Fruit fly (Drosophila melanogaster) whole organism, adult: Measurements from ENCODE around the gene CG14377.
A peak's percentile ranks its signal among the peaks of the same experiment; 100 is the strongest.

ENCODE experiments used
- CG11617 ChIP-seq: fragments of 200-800 bp; sonication (Bioruptor generic); optimal IDR thresholded peaks from 2 replicates; lab custom pipeline; 2017; ENCODE audit warnings: mild to moderate bottlenecking, missing biosample characterization, missing genetic modification reagents, missing genetic modification characterization
- CG12768 ChIP-seq: fragments of 200-800 bp; sonication (Bioruptor generic); optimal IDR thresholded peaks from 2 replicates; lab custom pipeline; 2017; ENCODE audit warnings: missing biosample characterization, missing genetic modification characterization, mild to moderate bottlenecking, moderate library complexity, missing genetic modification reagents
- CG14711 ChIP-seq: fragments of 200-800 bp; sonication (Bioruptor generic); optimal IDR thresholded peaks from 2 replicates; lab custom pipeline; 2018; ENCODE audit warnings: missing biosample characterization, mild to moderate bottlenecking, missing genetic modification characterization, moderate library complexity
- CG1620 ChIP-seq: fragments of 200-800 bp; sonication (Bioruptor generic); optimal IDR thresholded peaks from 2 replicates; lab custom pipeline; 2016; ENCODE audit warnings: missing biosample characterization, missing genetic modification characterization
- CG33017 ChIP-seq: fragments of 200-800 bp; sonication (Bioruptor generic); optimal IDR thresholded peaks from 2 replicates; lab custom pipeline; 2018; ENCODE audit warnings: missing biosample characterization, mild to moderate bottlenecking, missing genetic modification characterization, moderate library complexity
- CG5204 ChIP-seq: fragments of 200-800 bp; sonication (Bioruptor generic); optimal IDR thresholded peaks from 2 replicates; lab custom pipeline; 2016; ENCODE audit warnings: missing biosample characterization, missing genetic modification characterization
- CG7045 ChIP-seq: fragments of 200-800 bp; sonication (Bioruptor generic); optimal IDR thresholded peaks from 2 replicates; lab custom pipeline; 2017; ENCODE audit warnings: missing biosample characterization, mild to moderate bottlenecking, missing genetic modification characterization
- CG7101 ChIP-seq: fragments of 200-800 bp; sonication (Bioruptor generic); optimal IDR thresholded peaks from 2 replicates; lab custom pipeline; 2018; ENCODE audit warnings: missing biosample characterization, mild to moderate bottlenecking, missing genetic modification characterization, moderate library complexity
- Clk ChIP-seq: fragments of 200-800 bp; sonication (Bioruptor generic); optimal IDR thresholded peaks from 2 replicates; lab custom pipeline; 2017; ENCODE audit warnings: missing biosample characterization, missing genetic modification characterization
- Crg-1 ChIP-seq: fragments of 200-800 bp; sonication (Bioruptor generic); optimal IDR thresholded peaks from 2 replicates; lab custom pipeline; 2016; ENCODE audit warnings: missing biosample characterization, missing genetic modification characterization
- Hr96 ChIP-seq: fragments of 200-800 bp; sonication (Bioruptor generic); optimal IDR thresholded peaks from 2 replicates; lab custom pipeline; 2016; ENCODE audit warnings: missing biosample characterization, missing genetic modification characterization
- Mnt ChIP-seq: fragments of 200-800 bp; sonication (Bioruptor generic); optimal IDR thresholded peaks from 2 replicates; lab custom pipeline; 2016; ENCODE audit warnings: missing biosample characterization, mild to moderate bottlenecking, missing genetic modification characterization
- bab1 ChIP-seq: fragments of 200-800 bp; sonication (Bioruptor generic); optimal IDR thresholded peaks from 3 replicates; lab custom pipeline; 2019; ENCODE audit warnings: missing biosample characterization, mild to moderate bottlenecking, missing genetic modification characterization, moderate library complexity
- cic ChIP-seq: fragments of 200-800 bp; sonication (Bioruptor generic); optimal IDR thresholded peaks from 2 replicates; lab custom pipeline; 2017; ENCODE audit warnings: missing biosample characterization, mild to moderate bottlenecking, missing genetic modification characterization, moderate library complexity
- cnc ChIP-seq, 2 experiments: fragments of >200 bp; optimal IDR thresholded peaks; 2 replicates each; lab custom pipeline; 2017
- kay ChIP-seq: fragments of 200-800 bp; sonication (Bioruptor generic); peaks from one replicate; lab custom pipeline; 2016; ENCODE audit warnings: missing biosample characterization, missing genetic modification characterization, borderline replicate concordance
- ovo ChIP-seq: fragments of 200-800 bp; sonication (Bioruptor generic); optimal IDR thresholded peaks from 2 replicates; lab custom pipeline; 2016; ENCODE audit warnings: missing biosample characterization, missing genetic modification characterization
- pad ChIP-seq: fragments of 200-800 bp; sonication (Bioruptor generic); optimal IDR thresholded peaks from 3 replicates; lab custom pipeline; 2017; ENCODE audit warnings: missing biosample characterization, missing genetic modification characterization, mild to moderate bottlenecking, moderate library complexity, missing genetic modification reagents
- tj ChIP-seq: fragments of 200-800 bp; sonication (Bioruptor generic); optimal IDR thresholded peaks from 3 replicates; lab custom pipeline; 2017; ENCODE audit warnings: missing biosample characterization, mild to moderate bottlenecking, missing genetic modification characterization, moderate library complexity
- toe ChIP-seq: fragments of 200-800 bp; sonication (Bioruptor generic); optimal IDR thresholded peaks from 2 replicates; lab custom pipeline; 2016; ENCODE audit warnings: missing biosample characterization, missing genetic modification characterization

CG14377 gene

dm6 chr3R:13395133-13395532 lies 2.5 kb upstream of the CG14377 start, which contains the start of gene CCHa2:
TSS of gene CCHa2 (minus strand) at chr3R:13395197.
- TF ChIP-seq tj (GFP tag; lab: Kevin White, UChicago) (no peak), CG7045 (no peak), bab1 (GFP tag; lab: Kevin White, UChicago) (no peak), Mnt (GFP tag; lab: Kevin White, UChicago) (no peak), CG1620 (GFP tag; lab: Kevin White, UChicago) (no peak), CG7101 (no peak), pad (GFP tag; lab: Kevin White, UChicago) (no peak), CG14711 (tag; lab: Kevin White, UChicago) (no peak), Hr96 (GFP tag; lab: Kevin White, UChicago) (no peak), toe (no peak), cic (GFP tag; lab: Kevin White, UChicago) (no peak), cnc (optimal IDR thresholded peaks at IDR 0.05; lab: Kevin White, UChicago) (no peak), kay (GFP tag; lab: Kevin White, UChicago) (no peak), CG11617 (GFP tag; lab: Kevin White, UChicago) (no peak), Crg-1 (GFP tag; lab: Kevin White, UChicago) (no peak), CG12768 (GFP tag; lab: Kevin White, UChicago) (no peak), CG33017 (tag; lab: Kevin White, UChicago) (no peak), ovo (GFP tag; lab: Kevin White, UChicago) (no peak)

dm6 chr3R:13397040-13397439 lies 595 bp upstream of the CG14377 start, which contains the start of gene CG14374:
TSS of gene CG14374 (minus strand) at chr3R:13397140.
- no peak for TF ChIP-seq kay (GFP tag; lab: Kevin White, UChicago)
- no peak for TF ChIP-seq pad (GFP tag; lab: Kevin White, UChicago)
- TF ChIP-seq cic (GFP tag; lab: Kevin White, UChicago) = no peak
- no peak for TF ChIP-seq CG7101
- no peak for TF ChIP-seq Clk (GFP tag; lab: Kevin White, UChicago)
- TF ChIP-seq ovo (GFP tag; lab: Kevin White, UChicago) = no peak
- TF ChIP-seq Hr96 (GFP tag; lab: Kevin White, UChicago) = no peak

DNA sequence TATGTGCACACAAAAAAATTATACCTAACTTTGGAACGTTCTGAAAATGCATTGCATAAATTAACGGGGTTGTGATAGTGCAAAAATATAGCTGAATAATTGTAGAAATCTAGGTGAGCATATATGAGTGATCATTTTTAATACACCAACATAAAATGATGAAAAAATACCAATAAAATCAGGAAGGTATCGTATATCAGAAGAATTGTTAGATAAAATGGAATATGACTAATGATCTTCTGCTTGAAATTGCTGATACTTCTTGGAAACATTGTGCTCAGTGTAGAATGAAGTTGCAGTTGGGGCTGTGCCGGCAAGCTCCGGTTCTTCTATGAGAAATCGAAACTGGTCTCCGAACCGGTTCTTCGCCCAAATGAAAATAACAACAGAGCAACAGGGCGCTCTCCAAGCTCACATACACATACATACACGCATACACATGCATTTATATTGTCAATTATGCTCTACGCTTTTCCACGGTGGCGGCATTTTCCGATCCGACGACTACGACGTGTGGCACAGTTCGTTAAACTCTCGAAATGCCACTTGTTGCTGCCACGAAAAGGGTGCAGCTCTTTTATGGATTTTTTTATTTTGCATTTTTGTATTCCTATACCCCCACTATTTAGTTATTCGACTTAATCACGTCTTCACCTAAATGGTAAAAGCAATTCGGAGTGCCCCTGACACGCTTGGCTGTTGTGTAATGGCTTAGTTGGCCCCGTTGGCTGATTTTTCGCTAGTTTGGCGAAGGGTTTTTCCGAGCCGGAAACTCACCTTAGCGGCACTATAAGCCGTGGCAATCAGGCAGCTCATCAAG lies 3.5 kb downstream of the CG14377 start:
- TF ChIP-seq CG14711 (tag; lab: Kevin White, UChicago) = peak; percentile 63
- TF ChIP-seq kay (GFP tag; lab: Kevin White, UChicago) = no peak
- peak; percentile 64 for TF ChIP-seq Crg-1 (GFP tag; lab: Kevin White, UChicago)
- TF ChIP-seq Mnt (GFP tag; lab: Kevin White, UChicago) = no peak
- TF ChIP-seq Clk (GFP tag; lab: Kevin White, UChicago) = no peak
- no peak for TF ChIP-seq cic (GFP tag; lab: Kevin White, UChicago)
- peak; percentile 55 for TF ChIP-seq ovo (GFP tag; lab: Kevin White, UChicago)
- TF ChIP-seq toe = no peak
- peak; percentile 71 for TF ChIP-seq tj (GFP tag; lab: Kevin White, UChicago)
- TF ChIP-seq CG7045 = peak; percentile 55
- peak; percentile 79 for TF ChIP-seq bab1 (GFP tag; lab: Kevin White, UChicago)
- TF ChIP-seq CG33017 (tag; lab: Kevin White, UChicago) = peak; percentile 5
- TF ChIP-seq CG7101 = peak; percentile 68
- peak; percentile 27 for TF ChIP-seq CG1620 (GFP tag; lab: Kevin White, UChicago)
- TF ChIP-seq CG5204 (GFP tag; lab: Kevin White, UChicago) = peak; percentile 55
- peak; percentile 37 for TF ChIP-seq Hr96 (GFP tag; lab: Kevin White, UChicago)
- peak; percentile 38 for TF ChIP-seq pad (GFP tag; lab: Kevin White, UChicago)
- peak; percentile 71 for TF ChIP-seq CG11617 (GFP tag; lab: Kevin White, UChicago)

DNA sequence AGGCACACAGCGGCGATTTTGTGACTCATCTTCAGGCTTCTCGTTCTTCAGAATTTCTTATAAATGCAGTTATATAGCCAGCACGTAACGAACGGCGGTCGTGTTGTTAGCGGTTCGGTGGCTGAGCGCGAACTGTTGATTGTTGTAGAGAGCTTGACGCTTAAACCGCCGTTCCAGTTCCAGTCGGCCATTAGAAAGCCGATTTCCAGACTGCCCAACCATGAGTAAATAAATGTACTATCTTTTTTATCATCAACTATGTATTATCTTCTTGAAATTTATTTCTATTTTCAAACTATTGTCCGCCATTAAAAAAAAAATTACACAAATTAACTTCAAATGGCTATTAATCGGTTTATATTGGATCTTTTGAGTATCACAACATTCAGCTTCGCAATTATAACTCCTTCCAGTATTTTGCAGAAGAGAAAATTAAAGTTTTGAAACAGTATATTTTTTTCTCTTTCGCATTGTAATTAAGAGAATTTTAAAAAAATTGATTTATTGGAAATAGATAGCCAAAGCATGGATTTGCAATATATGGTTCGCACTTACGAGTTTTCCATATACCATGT lies 4.2 kb downstream of the CG14377 start, which contains the start of gene GILT1:
Gene GILT1 (minus strand): TSS at position 141 of the 575 bp plus-strand sequence.
- TF ChIP-seq CG11617 (GFP tag; lab: Kevin White, UChicago) = no peak
- TF ChIP-seq tj (GFP tag; lab: Kevin White, UChicago) = peak; percentile 1
- no peak for TF ChIP-seq cnc (optimal IDR thresholded peaks at IDR 0.05; lab: Kevin White, UChicago)
- no peak for TF ChIP-seq Clk (GFP tag; lab: Kevin White, UChicago)
- TF ChIP-seq Mnt (GFP tag; lab: Kevin White, UChicago) = peak; percentile 43
- no peak for TF ChIP-seq CG7045
- TF ChIP-seq Crg-1 (GFP tag; lab: Kevin White, UChicago) = no peak
- no peak for TF ChIP-seq toe
- no peak for TF ChIP-seq CG1620 (GFP tag; lab: Kevin White, UChicago)
- no peak for TF ChIP-seq CG5204 (GFP tag; lab: Kevin White, UChicago)
- peak; percentile 44 for TF ChIP-seq ovo (GFP tag; lab: Kevin White, UChicago)
- peak; percentile 59 for TF ChIP-seq pad (GFP tag; lab: Kevin White, UChicago)
- no peak for TF ChIP-seq CG14711 (tag; lab: Kevin White, UChicago)
- TF ChIP-seq kay (GFP tag; lab: Kevin White, UChicago) = peak; percentile 69
- no peak for TF ChIP-seq Hr96 (GFP tag; lab: Kevin White, UChicago)
- peak; percentile 22 for TF ChIP-seq cic (GFP tag; lab: Kevin White, UChicago)
- peak; percentile 12 for TF ChIP-seq CG7101
- TF ChIP-seq bab1 (GFP tag; lab: Kevin White, UChicago) = peak; percentile 39
- TF ChIP-seq CG12768 (GFP tag; lab: Kevin White, UChicago) = no peak
- no peak for TF ChIP-seq CG33017 (tag; lab: Kevin White, UChicago)

DNA sequence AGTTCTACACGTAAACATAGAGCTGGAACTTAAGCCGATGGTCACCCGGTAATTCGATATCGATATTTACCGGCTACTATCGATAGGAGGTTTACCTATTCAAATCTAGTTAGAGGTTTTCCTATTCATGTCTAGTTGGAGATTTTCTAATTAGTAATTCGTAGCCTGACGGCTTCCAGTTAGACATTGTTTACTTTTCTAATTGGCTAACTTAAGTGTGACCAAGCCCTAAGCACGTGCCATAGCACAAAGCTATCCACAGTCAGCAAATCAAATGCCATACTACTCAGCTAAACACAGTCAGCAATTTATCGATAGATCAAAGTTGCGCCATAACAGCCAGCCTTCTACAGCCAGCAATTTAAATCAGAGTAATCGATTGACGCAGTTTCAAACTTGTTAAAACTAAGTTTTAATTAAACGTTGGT lies 5.4 kb downstream of the CG14377 start, which contains the start of gene Dpm3:
Gene Dpm3 (minus strand): TSS at position 20 of the 428 bp plus-strand sequence.
- TF ChIP-seq pad (GFP tag; lab: Kevin White, UChicago) (peak; percentile 15), tj (GFP tag; lab: Kevin White, UChicago) (peak; percentile 20), Mnt (GFP tag; lab: Kevin White, UChicago) (peak; percentile 11), Crg-1 (GFP tag; lab: Kevin White, UChicago) (peak; percentile 21), bab1 (GFP tag; lab: Kevin White, UChicago) (peak; percentile 54), Clk (GFP tag; lab: Kevin White, UChicago) (no peak), CG14711 (tag; lab: Kevin White, UChicago) (no peak), toe (peak; percentile 39), CG1620 (GFP tag; lab: Kevin White, UChicago) (peak; percentile 58)
